Worm (Caenorhabditis elegans): Measurements from ENCODE around the gene ugt-3.
A peak's percentile ranks its signal among the peaks of the same experiment; 100 is the strongest.

ugt-3 gene

DNA sequence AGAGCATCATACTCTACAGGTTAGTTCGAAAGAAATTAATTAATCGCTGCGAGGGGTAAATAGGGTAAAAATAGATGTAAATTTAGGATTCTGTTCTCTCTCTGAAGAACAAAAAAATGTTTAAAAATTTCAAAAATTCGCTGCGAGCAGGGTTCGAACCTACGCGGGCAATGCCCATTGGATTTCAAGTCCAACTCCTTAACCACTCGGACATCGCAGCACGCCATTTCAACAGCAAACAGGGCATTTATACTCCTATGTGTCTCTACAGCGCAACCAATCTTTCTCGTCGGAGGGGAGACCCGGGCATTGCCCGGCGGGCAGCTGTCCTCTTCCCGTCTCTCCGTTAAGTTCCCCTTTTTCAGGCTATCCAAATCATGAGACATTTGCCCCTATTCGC is 19.8 kb downstream of the ugt-3 start (continued):
- no peak for TF ChIP-seq ZK337.2 (GFP tag; IDR thresholded peaks at IDR 0.05)
- peak; percentile 55; the same call in 1 of the 2 replicates for TF ChIP-seq php-3 (GFP tag; IDR thresholded peaks at IDR 0.05)
- TF ChIP-seq tra-1 (GFP tag; IDR thresholded peaks at IDR 0.05), result peak; percentile 84
- 0 out of 2 replicates have a peak, but pooled peaks have one; percentile 38 for TF ChIP-seq daf-8 (GFP tag; IDR thresholded peaks at IDR 0.05)
- TF ChIP-seq madf-9 (GFP tag; conservative IDR thresholded peaks at IDR 0.05), result peak; percentile 88
- TF ChIP-seq F49E8.2 (tag; optimal IDR thresholded peaks at IDR 0.05; ENCODE audit: borderline replicate concordance), result no peak
- no peak; the same call in 1 of the 2 replicates for TF ChIP-seq mxl-2 (GFP tag; conservative IDR thresholded peaks at IDR 0.05)
- TF ChIP-seq duxl-1 (tag; optimal IDR thresholded peaks at IDR 0.05; ENCODE audit: poor library complexity), result peak; percentile 14
- no peak for TF ChIP-seq dve-1 (tag; optimal IDR thresholded peaks at IDR 0.05; ENCODE audit: insufficient read depth)
- TF ChIP-seq zip-2 (tag; optimal IDR thresholded peaks at IDR 0.05), result no peak
- TF ChIP-seq mep-1 (tag; optimal IDR thresholded peaks at IDR 0.05), result no peak
- TF ChIP-seq Y75B8A.6 (GFP tag; IDR thresholded peaks at IDR 0.05), result peak; percentile 55; the same call in 1 of the 2 replicates
- TF ChIP-seq nhr-28 (tag; optimal IDR thresholded peaks at IDR 0.05), result peak; percentile 21
- TF ChIP-seq lin-39 (tag; optimal IDR thresholded peaks at IDR 0.05), result no peak
- TF ChIP-seq skn-1 (tag; optimal IDR thresholded peaks at IDR 0.05), result no peak
- peak; percentile 31 for TF ChIP-seq spr-1 (tag; optimal IDR thresholded peaks at IDR 0.05)

DNA sequence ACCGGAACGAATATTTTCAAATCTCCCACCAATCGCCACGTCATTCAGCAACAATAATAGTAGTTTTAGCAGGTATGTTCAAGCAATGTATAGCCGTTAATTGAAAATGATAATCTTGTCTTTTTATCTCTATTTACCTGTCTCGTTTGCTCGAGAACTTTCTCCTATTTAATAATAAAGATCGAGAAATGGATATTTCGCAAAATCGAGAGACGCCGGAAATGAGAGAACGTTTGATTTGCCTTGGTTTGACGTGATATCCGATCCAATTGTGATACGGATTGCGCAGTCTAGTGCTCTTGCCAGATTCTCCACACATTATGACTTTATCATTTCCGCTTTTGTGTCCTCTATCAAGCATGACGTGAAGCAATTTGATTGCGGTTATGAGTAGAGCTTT is 26.2 kb downstream of the ugt-3 start:
- TF ChIP-seq Y48G9A.11 (GFP tag; IDR thresholded peaks at IDR 0.05) (no peak), cey-2 (tag; optimal IDR thresholded peaks at IDR 0.05; ENCODE audit: borderline replicate concordance, insufficient read depth) (no peak), F26F4.8 (GFP tag; conservative IDR thresholded peaks at IDR 0.05) (no peak), lir-3 (tag; optimal IDR thresholded peaks at IDR 0.05) (no peak), unc-39 (tag; optimal IDR thresholded peaks at IDR 0.05) (no peak), tag-97 (GFP tag; IDR thresholded peaks at IDR 0.05) (no peak), egl-27 (tag; optimal IDR thresholded peaks at IDR 0.05) (no peak), lin-38 (GFP tag; IDR thresholded peaks at IDR 0.05) (no peak), ama-1 (optimal IDR thresholded peaks at IDR 0.05) (no peak), dve-1 (tag; optimal IDR thresholded peaks at IDR 0.05; ENCODE audit: insufficient read depth) (no peak), unc-130 (GFP tag; optimal IDR thresholded peaks at IDR 0.05) (no peak), zip-2 (tag; optimal IDR thresholded peaks at IDR 0.05) (no peak)

- TF ChIP-seq lin-13 (GFP tag; optimal IDR thresholded peaks at IDR 0.05) (no peak), nhr-102 (tag; optimal IDR thresholded peaks at IDR 0.05) (no peak), R02D3.7 (tag; optimal IDR thresholded peaks at IDR 0.05) (no peak), ZK337.2 (GFP tag; IDR thresholded peaks at IDR 0.05) (no peak), snpc-1.2 (GFP tag; IDR thresholded peaks at IDR 0.05) (no peak), arid-1 (GFP tag; conservative IDR thresholded peaks at IDR 0.05) (no peak), unc-62 (GFP tag; optimal IDR thresholded peaks at IDR 0.05 in 1 of 2) (no peak), unc-62 (tag; optimal IDR thresholded peaks at IDR 0.05) (no peak), mxl-3 (GFP tag; optimal IDR thresholded peaks at IDR 0.05) (no peak), mdl-1 (tag; optimal IDR thresholded peaks at IDR 0.05) (no peak), F10B5.3 (tag; optimal IDR thresholded peaks at IDR 0.05) (no peak), zag-1 (tag; optimal IDR thresholded peaks at IDR 0.05) (no peak), lim-7 (GFP tag; IDR thresholded peaks at IDR 0.05) (no peak), madf-9 (GFP tag; conservative IDR thresholded peaks at IDR 0.05) (no peak), zip-2 (tag; optimal IDR thresholded peaks at IDR 0.05) (no peak)
These were observed 26.8 kb downstream of the ugt-3 start, which contains the start of gene ZC455.1 for ce11 chrV:12773222-12773621. ZC455.1 (plus strand) TSS chrV:12773522.

All from whole organism, L4 larva.